Fruit fly (Drosophila melanogaster): Measurements from ENCODE around the gene PIG-S.
A peak's percentile ranks its signal among the peaks of the same experiment; 100 is the strongest.

Gene PIG-S

DNA sequence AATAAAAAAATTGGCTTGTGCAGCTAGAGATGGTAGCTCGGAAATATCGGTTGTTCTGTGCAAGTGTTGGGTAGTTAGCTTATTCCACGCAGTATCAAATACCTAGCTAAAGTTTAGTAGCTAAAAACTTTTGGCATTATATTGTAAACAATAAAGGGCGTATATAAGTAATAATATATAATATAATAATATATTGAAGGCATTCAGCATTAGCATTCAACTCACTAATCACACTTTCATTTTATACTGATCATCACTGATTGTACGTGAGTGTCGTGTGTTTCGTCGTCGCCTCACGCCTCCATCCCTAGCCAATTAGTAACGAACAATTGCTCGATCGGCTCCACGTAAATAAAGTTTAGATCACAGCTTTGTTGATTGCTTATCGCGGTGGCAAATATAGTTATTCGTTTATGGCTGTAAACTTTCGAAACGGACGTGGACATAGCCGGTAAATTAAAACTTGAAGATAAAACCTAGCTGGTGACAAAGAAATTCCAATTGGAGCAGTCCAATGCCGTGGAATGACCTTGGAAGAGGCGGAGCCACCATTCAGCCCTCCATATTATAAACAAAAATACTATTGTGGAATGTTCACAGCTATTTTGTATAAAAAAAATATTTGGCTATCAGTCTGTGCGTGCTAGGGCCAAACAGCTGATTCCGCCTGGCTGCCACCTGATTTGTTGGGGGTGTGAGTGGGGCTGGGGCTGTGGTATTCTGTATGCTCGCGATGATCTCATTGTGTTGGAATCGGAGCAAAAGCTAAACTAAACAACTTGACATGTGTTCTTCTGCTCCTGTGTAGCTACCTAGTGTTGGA, at the start of gene PIG-S, which contains the start of the genes sud1 and CG11168:
Gene PIG-S (minus strand): TSS at position 51 of the 823 bp plus-strand sequence.
Gene sud1 (minus strand): TSS at position 51 of the 823 bp plus-strand sequence.
Gene CG11168 (plus strand): TSS at position 293 of the 823 bp plus-strand sequence.
- TF ChIP-seq Sin3A (optimal IDR thresholded peaks at IDR 0.05) (no peak), ttk (optimal IDR thresholded peaks at IDR 0.05) (no peak), h (optimal IDR thresholded peaks at IDR 0.05) (no peak), Myc (optimal IDR thresholded peaks at IDR 0.05) (no peak), insv (optimal IDR thresholded peaks at IDR 0.05) (no peak), psq (optimal IDR thresholded peaks at IDR 0.05) (no peak)

DNA sequence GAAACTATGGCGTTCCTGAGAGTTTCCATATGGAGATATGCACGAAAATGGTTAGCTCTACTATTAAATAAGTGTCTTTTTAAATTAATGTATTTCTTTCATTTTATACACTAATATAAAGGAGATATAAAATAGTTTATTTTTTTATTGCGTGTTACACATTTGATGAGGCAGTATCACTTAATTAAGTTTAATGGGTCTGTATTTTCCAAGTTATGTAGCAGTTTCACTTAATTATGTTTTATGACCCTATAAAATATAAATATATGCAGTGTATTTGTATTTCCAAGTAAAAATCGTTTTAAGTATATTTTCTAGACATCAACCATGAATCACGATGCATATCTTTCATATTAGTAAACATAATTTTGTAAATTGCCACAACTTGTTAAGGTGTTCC, 48.9 kb upstream of the PIG-S start:
- TF ChIP-seq Sin3A (optimal IDR thresholded peaks at IDR 0.05) (no peak), ttk (optimal IDR thresholded peaks at IDR 0.05) (no peak), Myc (optimal IDR thresholded peaks at IDR 0.05) (no peak), insv (optimal IDR thresholded peaks at IDR 0.05) (no peak), psq (optimal IDR thresholded peaks at IDR 0.05) (no peak), h (optimal IDR thresholded peaks at IDR 0.05) (no peak)

DNA sequence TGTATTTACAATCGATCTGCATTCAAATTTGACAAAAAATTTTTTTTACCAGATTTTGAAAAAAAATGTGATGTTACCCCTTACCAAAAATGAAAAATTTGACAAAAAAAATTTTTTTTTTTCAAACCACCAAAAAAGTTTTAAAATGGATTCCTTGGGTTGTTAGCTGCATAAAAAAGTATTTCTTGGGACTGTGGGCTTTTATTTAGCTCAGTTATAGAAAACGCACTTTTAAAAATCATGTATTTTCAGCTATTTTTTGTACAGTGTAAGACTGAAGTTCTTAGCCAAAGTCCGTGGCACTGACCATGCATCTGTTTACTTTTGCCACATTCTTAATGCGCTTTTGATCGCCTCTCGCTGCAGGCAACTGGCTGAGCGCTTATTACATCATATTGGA, 47.7 kb upstream of the PIG-S start:
- TF ChIP-seq h (optimal IDR thresholded peaks at IDR 0.05) (no peak), insv (optimal IDR thresholded peaks at IDR 0.05) (no peak), Myc (optimal IDR thresholded peaks at IDR 0.05) (no peak), Sin3A (optimal IDR thresholded peaks at IDR 0.05) (no peak), psq (optimal IDR thresholded peaks at IDR 0.05) (no peak), ttk (optimal IDR thresholded peaks at IDR 0.05) (no peak)

DNA sequence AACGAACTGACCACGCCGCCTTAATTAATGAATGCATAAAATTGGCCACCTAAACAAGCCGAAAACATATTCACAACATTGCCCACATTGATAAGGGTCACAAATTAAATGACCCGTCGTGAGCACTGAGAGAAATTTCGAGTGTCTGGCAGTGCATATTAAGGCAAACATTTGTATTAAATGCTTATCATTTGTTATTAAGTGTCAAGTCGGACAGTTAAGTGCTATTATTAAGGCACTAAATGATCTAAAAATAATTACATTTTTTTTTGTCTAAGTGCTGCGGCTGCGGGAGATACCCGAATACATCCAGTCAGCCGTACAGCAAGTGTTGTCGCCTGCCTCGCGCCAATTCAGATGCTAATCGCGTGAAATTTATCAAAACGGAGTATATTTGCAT, 44.8 kb upstream of the PIG-S start:
- no peak for TF ChIP-seq psq (optimal IDR thresholded peaks at IDR 0.05)
- no peak for TF ChIP-seq insv (optimal IDR thresholded peaks at IDR 0.05)
- no peak for TF ChIP-seq Myc (optimal IDR thresholded peaks at IDR 0.05)
- no peak for TF ChIP-seq h (optimal IDR thresholded peaks at IDR 0.05)
- no peak for TF ChIP-seq ttk (optimal IDR thresholded peaks at IDR 0.05)
- TF ChIP-seq Sin3A (optimal IDR thresholded peaks at IDR 0.05) = no peak

DNA sequence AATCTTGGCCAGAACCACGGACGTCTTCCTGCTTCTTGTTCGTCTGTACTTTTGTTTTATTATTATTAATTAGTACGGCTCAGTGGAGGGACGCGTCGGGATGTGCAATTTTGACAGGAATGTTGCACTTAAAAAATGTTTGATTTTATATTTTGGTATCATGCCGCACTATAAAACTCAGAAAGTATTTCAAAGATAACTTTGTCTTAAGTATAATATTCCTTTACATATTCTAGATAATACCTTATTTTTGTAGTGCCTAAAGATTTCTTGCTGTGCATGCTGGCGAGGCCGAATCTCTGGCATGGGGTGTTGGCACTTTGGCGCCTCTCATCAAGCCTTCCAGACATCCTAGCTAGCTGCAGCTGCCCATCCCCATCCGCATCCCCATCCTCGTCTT, 35.5 kb upstream of the PIG-S start:
- TF ChIP-seq Sin3A (optimal IDR thresholded peaks at IDR 0.05) (no peak), ttk (optimal IDR thresholded peaks at IDR 0.05) (no peak), psq (optimal IDR thresholded peaks at IDR 0.05) (no peak), h (optimal IDR thresholded peaks at IDR 0.05) (no peak), Myc (optimal IDR thresholded peaks at IDR 0.05) (no peak), insv (optimal IDR thresholded peaks at IDR 0.05) (no peak)

DNA sequence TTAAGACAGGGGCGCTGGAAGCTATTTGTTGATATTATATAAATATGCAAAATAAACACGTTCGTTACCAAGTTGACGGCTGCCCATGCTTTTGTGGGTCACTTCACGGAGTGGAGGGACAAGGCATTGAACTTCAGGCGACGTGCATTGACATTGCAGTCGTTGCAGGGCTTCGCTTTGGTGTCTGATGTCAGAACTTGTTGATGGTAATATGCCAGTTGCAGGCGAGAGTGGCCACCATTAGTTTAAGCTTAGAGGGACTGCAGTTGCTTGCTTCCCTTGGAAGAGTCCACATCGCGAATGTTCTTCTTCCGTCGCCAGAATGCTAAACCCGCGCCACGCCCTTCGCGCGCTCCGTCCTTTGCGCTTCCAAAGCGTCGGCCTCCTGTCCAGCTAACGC, 29.7 kb upstream of the PIG-S start, which contains the start of gene mah:
Gene mah (plus strand): TSS at position 301 of the 400 bp plus-strand sequence.
- no peak for TF ChIP-seq Sin3A (optimal IDR thresholded peaks at IDR 0.05)
- TF ChIP-seq h (optimal IDR thresholded peaks at IDR 0.05) = no peak
- no peak for TF ChIP-seq psq (optimal IDR thresholded peaks at IDR 0.05)
- no peak for TF ChIP-seq insv (optimal IDR thresholded peaks at IDR 0.05)
- no peak for TF ChIP-seq Myc (optimal IDR thresholded peaks at IDR 0.05)
- no peak for TF ChIP-seq ttk (optimal IDR thresholded peaks at IDR 0.05)

DNA sequence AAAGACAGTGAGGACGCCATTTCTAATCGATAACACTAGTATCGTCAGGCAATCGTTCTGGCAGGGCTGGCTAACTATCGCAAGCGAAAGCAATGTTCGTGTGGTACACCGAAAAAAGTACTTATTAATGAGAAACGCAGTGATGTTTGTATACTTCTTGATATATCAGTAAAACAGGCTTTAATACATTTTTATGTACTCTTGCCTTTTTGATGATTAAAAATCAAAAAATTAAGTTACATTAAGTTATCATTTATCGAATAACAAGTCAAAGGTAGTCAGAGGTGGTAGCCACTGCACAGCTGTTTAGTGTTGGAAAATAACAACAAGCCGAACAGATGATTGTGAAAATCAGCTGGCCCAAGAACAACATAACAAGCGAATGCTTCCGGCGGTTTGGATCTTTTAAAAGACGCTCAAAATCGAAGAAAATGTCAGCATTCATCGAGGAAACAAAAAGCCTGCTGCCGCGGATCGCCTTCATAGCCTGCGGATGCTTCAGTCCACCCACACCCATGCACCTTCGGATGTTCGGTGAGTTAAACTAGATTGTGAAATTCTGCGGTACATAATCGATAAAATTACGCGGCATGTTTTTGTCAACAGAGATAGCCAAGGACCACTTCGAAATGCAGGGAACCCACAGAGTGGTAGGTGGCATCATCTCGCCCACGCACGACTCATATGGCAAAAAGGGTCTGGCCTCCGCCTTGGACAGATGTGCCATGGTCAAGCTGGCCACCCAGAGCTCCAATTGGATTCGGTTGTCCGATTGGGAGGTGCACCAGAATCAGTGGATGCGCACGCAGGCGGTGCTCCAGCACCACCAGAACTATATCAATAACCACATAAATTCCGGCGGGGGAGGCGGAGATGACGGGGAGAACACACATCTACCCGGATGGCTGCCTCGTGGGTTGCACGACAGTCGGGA, 27.5 kb upstream of the PIG-S start, which contains the start of the genes ssh and Nmnat:
Gene ssh (minus strand): TSS at position 37 of the 934 bp plus-strand sequence.
Gene Nmnat (plus strand): TSS at position 318 of the 934 bp plus-strand sequence.
- TF ChIP-seq Sin3A (optimal IDR thresholded peaks at IDR 0.05) (no peak), psq (optimal IDR thresholded peaks at IDR 0.05) (peak; percentile 44)

DNA sequence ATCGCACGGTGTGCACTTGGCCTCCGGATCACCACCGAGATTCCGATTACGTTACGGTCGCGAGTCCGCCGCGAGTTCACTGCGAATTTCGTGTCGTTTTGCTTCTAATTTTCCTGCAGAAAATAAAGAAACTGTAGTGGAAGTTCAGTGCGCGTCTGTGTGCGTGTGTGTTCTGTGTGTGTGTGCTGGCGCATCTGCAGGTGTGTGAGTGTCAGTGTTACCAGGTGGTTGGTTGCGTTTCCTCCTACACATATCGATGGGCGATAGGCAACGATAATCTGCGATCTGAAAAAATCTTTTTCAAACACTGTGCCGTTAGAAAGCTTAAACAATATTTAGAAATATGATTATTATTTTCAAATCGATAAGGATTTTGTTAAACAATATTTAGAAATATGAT, 20.4 kb upstream of the PIG-S start, which contains the start of gene Osbp:
Gene Osbp (minus strand): TSS at position 174 of the 400 bp plus-strand sequence.
- no peak for TF ChIP-seq insv (optimal IDR thresholded peaks at IDR 0.05)
- no peak for TF ChIP-seq Sin3A (optimal IDR thresholded peaks at IDR 0.05)
- no peak for TF ChIP-seq h (optimal IDR thresholded peaks at IDR 0.05)
- TF ChIP-seq Myc (optimal IDR thresholded peaks at IDR 0.05) = no peak
- TF ChIP-seq ttk (optimal IDR thresholded peaks at IDR 0.05) = no peak
- TF ChIP-seq psq (optimal IDR thresholded peaks at IDR 0.05) = no peak

DNA sequence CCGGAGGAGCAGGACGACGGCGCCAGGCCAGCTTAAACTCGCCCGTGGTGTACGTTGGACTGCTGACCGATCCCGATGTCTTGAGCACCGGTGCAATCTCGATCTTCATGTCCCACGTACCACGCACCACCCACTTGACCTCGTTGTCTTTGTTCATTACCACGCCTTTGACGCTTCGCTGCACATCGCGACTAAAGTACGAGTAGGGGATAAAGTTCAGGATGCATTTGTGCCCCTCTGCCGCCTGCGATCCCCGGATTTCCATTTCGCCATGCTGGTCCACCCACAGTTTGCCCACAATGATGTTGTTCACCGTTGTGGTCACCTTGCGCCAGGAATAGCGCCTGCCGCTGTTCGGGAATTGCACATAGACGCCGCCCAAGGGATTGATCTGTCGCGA, 18.1 kb upstream of the PIG-S start:
- TF ChIP-seq Myc (optimal IDR thresholded peaks at IDR 0.05) = no peak

DNA sequence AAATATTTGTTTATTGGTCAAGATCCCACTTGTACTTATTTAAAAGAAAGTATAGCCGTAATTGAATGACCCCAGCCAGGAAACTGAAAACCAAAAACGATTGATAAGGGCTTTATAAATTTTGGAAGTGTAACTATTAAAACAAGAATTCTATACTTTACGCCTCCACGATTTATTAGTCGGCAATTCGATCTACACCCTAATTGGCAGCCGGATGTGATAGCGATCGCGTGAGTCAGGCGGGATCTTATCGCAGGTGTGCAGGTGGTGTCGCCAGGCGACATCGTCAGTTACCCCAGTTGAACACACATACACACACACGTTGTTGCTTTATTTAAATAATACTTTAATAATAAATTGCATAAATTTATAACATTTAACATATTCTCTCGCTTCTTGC, 16.9 kb upstream of the PIG-S start:
- no peak for TF ChIP-seq Myc (optimal IDR thresholded peaks at IDR 0.05)
- TF ChIP-seq psq (optimal IDR thresholded peaks at IDR 0.05) = no peak

DNA sequence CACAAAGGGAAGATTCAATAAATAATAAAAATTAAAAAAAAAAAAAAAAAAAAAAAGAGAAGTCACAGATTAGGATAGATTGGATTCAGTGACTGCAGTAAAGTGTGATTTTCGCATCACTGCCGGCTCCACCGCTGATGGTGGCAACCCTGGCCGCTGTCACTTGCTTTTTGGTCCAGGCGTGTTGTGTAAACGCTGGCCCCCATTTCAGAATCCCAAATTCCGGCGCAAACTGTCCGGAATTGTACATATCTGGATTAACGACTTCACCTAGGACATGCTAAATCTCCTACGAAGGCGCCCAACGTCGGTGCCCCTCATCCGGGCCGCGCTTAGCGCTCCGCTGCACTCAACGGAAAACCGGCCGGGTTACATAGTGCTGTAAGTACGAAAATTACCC, 14.2 kb upstream of the PIG-S start, which contains the start of gene CG11771:
Gene CG11771 (plus strand): TSS at position 155 of the 400 bp plus-strand sequence.
- TF ChIP-seq Myc (optimal IDR thresholded peaks at IDR 0.05) (no peak), ttk (optimal IDR thresholded peaks at IDR 0.05) (no peak)

DNA sequence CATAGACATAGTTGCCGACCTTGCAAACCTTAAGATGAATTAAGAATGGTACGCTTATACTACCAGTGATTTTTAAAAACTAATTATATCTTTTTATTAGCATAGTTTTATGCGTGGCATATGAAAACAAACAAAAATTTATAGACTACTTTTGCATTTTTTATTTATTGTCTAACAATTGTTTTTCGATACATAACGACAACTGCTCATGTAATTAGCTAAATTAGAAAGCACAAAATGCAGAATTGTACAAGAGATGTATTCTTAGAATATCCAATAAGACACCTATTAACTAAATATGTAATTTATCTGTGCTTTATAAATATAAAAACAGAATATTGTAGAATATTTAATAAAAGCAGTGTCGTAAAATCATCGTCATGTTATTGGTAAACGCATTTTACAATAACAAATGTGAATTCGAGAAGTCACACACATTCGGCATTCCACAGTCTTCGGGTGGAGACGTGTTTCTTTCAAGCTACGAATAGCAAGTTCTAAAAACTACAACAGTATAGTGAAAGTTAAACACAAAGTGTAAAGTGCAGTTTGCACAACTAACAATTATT, 9.2 kb upstream of the PIG-S start:
- TF ChIP-seq ttk (optimal IDR thresholded peaks at IDR 0.05) = no peak
- no peak for TF ChIP-seq h (optimal IDR thresholded peaks at IDR 0.05)
- TF ChIP-seq Myc (optimal IDR thresholded peaks at IDR 0.05) = no peak
- TF ChIP-seq psq (optimal IDR thresholded peaks at IDR 0.05) = no peak
- TF ChIP-seq insv (optimal IDR thresholded peaks at IDR 0.05) = no peak
- no peak for TF ChIP-seq Sin3A (optimal IDR thresholded peaks at IDR 0.05)
